Worm (Caenorhabditis elegans): Measurements from ENCODE around the gene F13H8.6.

ce11 chrII:6294261-6294660, 7.5 kb upstream of the F13H8.6 start, which contains the start of gene mps-1:
- TF ChIP-seq elt-1 (tag; optimal IDR thresholded peaks at IDR 0.05), result no peak
- no peak for TF ChIP-seq nhr-67 (tag; optimal IDR thresholded peaks at IDR 0.05)
- no peak for TF ChIP-seq unc-39 (tag; optimal IDR thresholded peaks at IDR 0.05)
- TF ChIP-seq fkh-10 (GFP tag; optimal IDR thresholded peaks at IDR 0.05), result no peak
- TF ChIP-seq elt-3 (tag; optimal IDR thresholded peaks at IDR 0.05), result no peak
- no peak for TF ChIP-seq nfya-1 (tag; optimal IDR thresholded peaks at IDR 0.05; ENCODE audit: insufficient read depth)
- TF ChIP-seq ama-1 (optimal IDR thresholded peaks at IDR 0.05), result no peak
- TF ChIP-seq jun-1 (tag; optimal IDR thresholded peaks at IDR 0.05), result no peak
- TF ChIP-seq snpc-4 (tag; optimal IDR thresholded peaks at IDR 0.05), result no peak

Data from whole organism, L3 larva.